Fruit fly (Drosophila melanogaster) whole organism, embryonic: Measurements from ENCODE around the gene CG5793.

Experiments
- Atf6 ChIP-seq: fragments of 200-800 bp; sonication (Bioruptor generic); IDR thresholded peaks from 2 replicates; pipeline ENCODE4 v1.3.6; 2022; ENCODE audit warnings: missing biosample characterization, missing genetic modification characterization
- CG10462 ChIP-seq: fragments of 200-800 bp; sonication (Bioruptor generic); optimal IDR thresholded peaks from 2 replicates; lab custom pipeline; 2016; ENCODE audit warnings: missing biosample characterization, missing genetic modification characterization
- CG10959 ChIP-seq: fragments of 200-800 bp; sonication (Bioruptor generic); IDR thresholded peaks from 2 replicates; pipeline ENCODE4 v1.3.6; 2022; ENCODE audit warnings: missing biosample characterization, missing genetic modification characterization
- CG11695 ChIP-seq: fragments of 200-800 bp; sonication (Bioruptor generic); IDR thresholded peaks from 3 replicates; pipeline ENCODE4 v1.3.6; 2022; ENCODE audit warnings: missing biosample characterization, missing genetic modification characterization
- CG12155 ChIP-seq: fragments of 200-800 bp; sonication (Bioruptor generic); optimal IDR thresholded peaks from 3 replicates; lab custom pipeline; 2016; ENCODE audit warnings: missing biosample characterization, missing genetic modification characterization
- CG14860 ChIP-seq: fragments of 200-800 bp; sonication (Bioruptor generic); IDR thresholded peaks from 3 replicates; pipeline ENCODE4 v1.3.6; 2022; ENCODE audit warnings: missing biosample characterization, missing genetic modification characterization; ENCODE audit not compliant: partially characterized antibody
- CG1832 ChIP-seq: fragments of 200-800 bp; sonication (Bioruptor generic); optimal IDR thresholded peaks from 2 replicates; lab custom pipeline; 2017; ENCODE audit warnings: missing biosample characterization, mild to moderate bottlenecking, missing genetic modification characterization, inconsistent platforms
- CG18619 ChIP-seq: fragments of 200-800 bp; sonication (Bioruptor generic); optimal IDR thresholded peaks from 3 replicates; lab custom pipeline; 2017; ENCODE audit warnings: missing biosample characterization, mild to moderate bottlenecking, missing genetic modification characterization
- CG2116 ChIP-seq: fragments of 200-800 bp; sonication (Bioruptor generic); optimal IDR thresholded peaks from 3 replicates; lab custom pipeline; 2018; ENCODE audit warnings: missing biosample characterization, mild to moderate bottlenecking, missing genetic modification characterization
- CG32532 ChIP-seq: fragments of 200-800 bp; sonication (Bioruptor generic); IDR thresholded peaks from 2 replicates; pipeline ENCODE4 v1.3.6; 2022; ENCODE audit warnings: missing biosample characterization, missing genetic modification characterization
- CG33557 ChIP-seq: fragments of 200-800 bp; sonication (Bioruptor generic); optimal IDR thresholded peaks from 2 replicates; lab custom pipeline; 2019; ENCODE audit warnings: missing biosample characterization, mild to moderate bottlenecking, missing genetic modification characterization, moderate library complexity
- CG3995 ChIP-seq: fragments of 200-800 bp; sonication (Bioruptor generic); optimal IDR thresholded peaks from 3 replicates; lab custom pipeline; 2016; ENCODE audit warnings: missing biosample characterization, missing genetic modification characterization
- CG4404 ChIP-seq: fragments of 200-800 bp; sonication (Bioruptor generic); IDR thresholded peaks from 2 replicates; pipeline ENCODE4 v1.3.6; 2022; ENCODE audit warnings: missing biosample characterization, missing genetic modification characterization
- CG7372 ChIP-seq: fragments of 200-800 bp; sonication (Bioruptor generic); IDR thresholded peaks from 2 replicates; pipeline ENCODE4 v1.3.6; 2022; ENCODE audit warnings: missing biosample characterization, missing genetic modification characterization
- CG8359 ChIP-seq: fragments of 200-800 bp; sonication (Bioruptor generic); optimal IDR thresholded peaks from 2 replicates; lab custom pipeline; 2017; ENCODE audit warnings: missing biosample characterization, mild to moderate bottlenecking, missing genetic modification characterization, borderline replicate concordance
- CG8924 ChIP-seq: fragments of 200-800 bp; optimal IDR thresholded peaks from 3 replicates; lab custom pipeline; 2019; ENCODE audit warnings: missing biosample characterization, mild to moderate bottlenecking, missing genetic modification characterization, moderate library complexity
- CG9609 ChIP-seq: fragments of 200-800 bp; sonication (Bioruptor generic); optimal IDR thresholded peaks from 3 replicates; lab custom pipeline; 2016; ENCODE audit warnings: missing biosample characterization, missing genetic modification characterization
- Chrac-16 ChIP-seq: fragments of 200-800 bp; sonication (Bioruptor generic); optimal IDR thresholded peaks from 3 replicates; lab custom pipeline; 2016; ENCODE audit warnings: missing biosample characterization, missing genetic modification characterization
- Dfd ChIP-seq, 2 experiments: fragments of >200 bp; optimal IDR thresholded peaks; 2 replicates each; lab custom pipeline; 2017; ENCODE audit warnings: missing biosample characterization in 2 of 2, missing genetic modification characterization in 2 of 2
- Ets65A ChIP-seq: fragments of 200-800 bp; sonication (Bioruptor generic); peaks from one replicate; lab custom pipeline; 2016; ENCODE audit warnings: missing biosample characterization, missing genetic modification characterization
- Ets97D ChIP-seq: fragments of 200-800 bp; sonication (Bioruptor generic); optimal IDR thresholded peaks from 3 replicates; lab custom pipeline; 2016; ENCODE audit warnings: missing biosample characterization, missing genetic modification characterization
- H2.0 ChIP-seq: fragments of 200-800 bp; sonication (Bioruptor generic); IDR thresholded peaks from 2 replicates; pipeline ENCODE4 v1.3.6; 2022; ENCODE audit warnings: missing biosample characterization, missing genetic modification characterization
- HLH3B ChIP-seq: fragments of 200-800 bp; sonication (Bioruptor generic); IDR thresholded peaks from 2 replicates; pipeline ENCODE4 v1.3.6; 2022; ENCODE audit warnings: missing biosample characterization, missing genetic modification characterization
- Hmx ChIP-seq: fragments of 200-800 bp; sonication (Bioruptor generic); optimal IDR thresholded peaks from 2 replicates; lab custom pipeline; 2016; ENCODE audit warnings: missing biosample characterization, missing genetic modification characterization
- Jarid2 ChIP-seq: fragments of 200-800 bp; sonication (Bioruptor generic); optimal IDR thresholded peaks from 3 replicates; lab custom pipeline; 2017; ENCODE audit warnings: mild to moderate bottlenecking, missing biosample characterization, missing genetic modification reagents, missing genetic modification characterization
- Meics ChIP-seq: fragments of 200-800 bp; sonication (Bioruptor generic); optimal IDR thresholded peaks from 2 replicates; lab custom pipeline; 2017; ENCODE audit warnings: missing biosample characterization, mild to moderate bottlenecking, missing genetic modification characterization
- Mrtf ChIP-seq: fragments of 200-800 bp; sonication (Bioruptor generic); IDR thresholded peaks from 3 replicates; pipeline ENCODE4 v1.3.6; 2022; ENCODE audit warnings: missing biosample characterization, missing genetic modification characterization
- NK7.1 ChIP-seq: fragments of 200-800 bp; sonication (Bioruptor generic); optimal IDR thresholded peaks from 3 replicates; lab custom pipeline; 2016; ENCODE audit warnings: missing biosample characterization, missing genetic modification characterization
- Pdp1 ChIP-seq, 2 experiments: fragments of 200-800 bp; sonication (Bioruptor generic); optimal IDR thresholded peaks; 3 replicates each; lab custom pipeline; 2016; ENCODE audit warnings: missing biosample characterization in 2 of 2, missing genetic modification characterization in 2 of 2, mild to moderate bottlenecking in 1 of 2, moderate library complexity in 1 of 2
- Rfx ChIP-seq: fragments of 200-800 bp; sonication (Bioruptor generic); IDR thresholded peaks from 2 replicates; pipeline ENCODE4 v1.3.6; 2022; ENCODE audit warnings: missing biosample characterization, missing genetic modification characterization
- Sry-δ ChIP-seq: fragments of 200-800 bp; sonication (Bioruptor generic); optimal IDR thresholded peaks from 2 replicates; lab custom pipeline; 2016; ENCODE audit warnings: missing biosample characterization, missing genetic modification characterization
- Trl ChIP-seq, 3 experiments: fragments of >200 bp in 2 of 3; fragments of 200-800 bp in 1 of 3; sonication (Bioruptor generic) in 1 of 3; optimal IDR thresholded peaks; 2 replicates in 1 of 3; 3 replicates in 2 of 3; lab custom pipeline; 2016 to 2017; ENCODE audit warnings: missing biosample characterization in 1 of 3, missing genetic modification characterization in 1 of 3
- bab2 ChIP-seq: fragments of 200-800 bp; sonication (Bioruptor generic); optimal IDR thresholded peaks from 2 replicates; lab custom pipeline; 2016; ENCODE audit warnings: missing biosample characterization, missing genetic modification characterization
- bsh ChIP-seq, 2 experiments: fragments of 200-800 bp; sonication (Bioruptor generic); optimal IDR thresholded peaks; 2 replicates each; lab custom pipeline; 2017 to 2018; ENCODE audit warnings: mild to moderate bottlenecking in 2 of 2, missing biosample characterization in 2 of 2, missing genetic modification characterization in 2 of 2, moderate library complexity in 1 of 2
- cad ChIP-seq: fragments of >200 bp; optimal IDR thresholded peaks from 2 replicates; lab custom pipeline; 2017; ENCODE audit warnings: missing biosample characterization, missing genetic modification characterization
- corto ChIP-seq: fragments of 200-800 bp; sonication (Bioruptor generic); optimal IDR thresholded peaks from 2 replicates; lab custom pipeline; 2016; ENCODE audit warnings: missing biosample characterization, mild to moderate bottlenecking, missing genetic modification characterization, moderate library complexity
- da ChIP-seq: fragments of 200-800 bp; sonication (Bioruptor generic); optimal IDR thresholded peaks from 2 replicates; lab custom pipeline; 2016; ENCODE audit warnings: missing biosample characterization, missing genetic modification characterization
- emc ChIP-seq: fragments of 200-800 bp; sonication (Bioruptor generic); optimal IDR thresholded peaks from 2 replicates; lab custom pipeline; 2016; ENCODE audit warnings: missing biosample characterization, missing genetic modification characterization
- grau ChIP-seq: fragments of 200-800 bp; optimal IDR thresholded peaks from 3 replicates; lab custom pipeline; 2019; ENCODE audit warnings: missing biosample characterization, mild to moderate bottlenecking, missing genetic modification characterization, moderate library complexity
- hb ChIP-seq: fragments of 200-800 bp; sonication (Bioruptor generic); IDR thresholded peaks from 3 replicates; pipeline ENCODE4 v1.3.6; 2022; ENCODE audit warnings: missing biosample characterization, missing genetic modification characterization; ENCODE audit not compliant: partially characterized antibody
- lola ChIP-seq, 3 experiments: fragments of >200 bp in 2 of 3; fragments of 200-800 bp in 1 of 3; sonication (Bioruptor generic) in 1 of 3; optimal IDR thresholded peaks; 2 replicates each; lab custom pipeline; 2017 to 2019; ENCODE audit warnings: missing biosample characterization in 3 of 3, missing genetic modification characterization in 3 of 3, mild to moderate bottlenecking in 1 of 3, moderate library complexity in 1 of 3
- phol ChIP-seq: fragments of 200-800 bp; sonication (Bioruptor generic); optimal IDR thresholded peaks from 3 replicates; lab custom pipeline; 2018; ENCODE audit warnings: missing biosample characterization, mild to moderate bottlenecking, missing genetic modification characterization, moderate library complexity
- salm ChIP-seq: fragments of 200-800 bp; sonication (Bioruptor generic); optimal IDR thresholded peaks from 2 replicates; lab custom pipeline; 2018; ENCODE audit warnings: missing biosample characterization, mild to moderate bottlenecking, missing genetic modification characterization
- slou ChIP-seq: fragments of 200-800 bp; sonication (Bioruptor generic); optimal IDR thresholded peaks from 3 replicates; lab custom pipeline; 2016; ENCODE audit warnings: missing biosample characterization, missing genetic modification characterization
- so ChIP-seq: fragments of 200-800 bp; sonication (Bioruptor generic); IDR thresholded peaks from 3 replicates; pipeline ENCODE4 v1.3.6; 2022; ENCODE audit warnings: missing biosample characterization, missing genetic modification characterization
- stwl ChIP-seq: fragments of 200-800 bp; sonication (Bioruptor generic); optimal IDR thresholded peaks from 3 replicates; lab custom pipeline; 2018; ENCODE audit warnings: missing biosample characterization, mild to moderate bottlenecking, missing genetic modification characterization, moderate library complexity
- trem ChIP-seq: fragments of 200-800 bp; optimal IDR thresholded peaks from 3 replicates; lab custom pipeline; 2019; ENCODE audit warnings: missing biosample characterization, mild to moderate bottlenecking, missing genetic modification characterization, moderate library complexity
- vfl ChIP-seq: fragments of 200-800 bp; sonication (Bioruptor generic); optimal IDR thresholded peaks from 2 replicates; lab custom pipeline; 2016; ENCODE audit warnings: missing biosample characterization, missing genetic modification characterization
- wor ChIP-seq: fragments of 200-800 bp; sonication (Bioruptor generic); IDR thresholded peaks from 2 replicates; pipeline ENCODE4 v1.3.6; 2022; ENCODE audit warnings: missing biosample characterization, missing genetic modification characterization

Gene CG5793

DNA sequence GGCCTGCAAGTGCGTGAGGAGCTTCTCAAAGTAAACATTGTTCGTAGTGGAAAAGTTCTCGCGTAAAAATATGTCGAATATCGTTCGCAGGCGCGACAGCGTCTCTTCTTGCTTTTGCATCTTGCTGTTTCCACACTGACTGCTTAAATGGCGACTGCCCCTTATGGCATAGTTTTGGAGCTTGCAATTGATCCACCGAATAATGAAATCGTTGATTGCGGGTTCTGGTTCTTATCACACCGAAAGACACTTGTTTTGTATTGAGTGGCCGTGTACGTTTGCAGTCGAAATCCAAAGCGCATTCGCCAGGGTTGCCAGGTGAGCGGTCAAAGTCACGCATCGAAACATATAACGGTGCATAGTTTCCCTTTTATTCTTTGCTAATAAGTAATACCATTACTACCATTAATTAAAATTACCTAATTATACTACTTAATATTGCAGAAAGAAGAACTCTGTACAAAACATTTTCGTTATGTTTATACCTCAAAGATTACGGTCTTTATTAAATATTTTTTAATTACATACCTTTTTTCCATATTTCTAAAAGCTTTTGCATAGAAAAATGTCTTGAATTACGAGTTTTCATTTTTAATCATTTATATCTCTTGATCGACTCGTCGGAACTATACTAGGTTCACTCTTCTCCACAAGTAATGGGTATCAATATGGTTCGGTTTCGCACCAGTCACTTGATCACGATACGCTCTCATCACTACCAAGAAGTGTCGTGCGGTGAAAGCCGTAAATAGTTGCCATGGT is 25.7 kb upstream of the CG5793 start, which contains the start of the genes CG7044 and Tbc1d22 (continued):
- TF ChIP-seq Trl (optimal IDR thresholded peaks at IDR 0.05; lab: Kevin White, UChicago) (no peak), Trl (GFP tag; optimal IDR thresholded peaks at IDR 0.05; lab: Kevin White, UChicago) (no peak), CG33557 (peak; percentile 19), Chrac-16 (GFP tag; lab: Kevin White, UChicago) (peak; percentile 54), CG8924 (tag; lab: Kevin White, UChicago) (peak; percentile 53), phol (tag; lab: Kevin White, UChicago) (peak; percentile 57), Rfx (peak; percentile 44; the same call in 1 of the 2 replicates), slou (GFP tag; lab: Kevin White, UChicago) (peak; percentile 25), vfl (peak; percentile 26), so (GFP tag; lab: Robert Waterston, UW) (no peak), CG1832 (no peak), Atf6 (no peak), wor (GFP tag; lab: Robert Waterston, UW) (peak; percentile 14; the same call in 1 of the 2 replicates), corto (no peak), grau (peak; percentile 59), CG10959 (GFP tag; lab: Robert Waterston, UW) (0 out of 2 replicates have a peak, but pooled peaks have one; percentile 10), Mrtf (no peak; the same call in 2 of the 3 replicates), CG4404 (GFP tag; lab: Robert Waterston, UW) (0 out of 2 replicates have a peak, but pooled peaks have one; percentile 19), Pdp1 (GFP tag; optimal IDR thresholded peaks at IDR 0.05; lab: Kevin White, UChicago) (peak; percentile 13 to 33), hb (no peak), Dfd (GFP tag; optimal IDR thresholded peaks at IDR 0.05; lab: Kevin White, UChicago) (no peak), H2.0 (GFP tag; lab: Robert Waterston, UW) (peak; percentile 30; the same call in 1 of the 2 replicates), CG10462 (GFP tag; lab: Kevin White, UChicago) (peak; percentile 1), bab2 (peak; percentile 26), salm (tag; lab: Kevin White, UChicago) (no peak), CG7372 (GFP tag; lab: Robert Waterston, UW) (no peak), cad (no peak), CG14860 (peak; percentile 47; the same call in 1 of the 3 replicates), NK7.1 (GFP tag; lab: Kevin White, UChicago) (peak; percentile 3), CG9609 (GFP tag; lab: Kevin White, UChicago) (peak; percentile 47), trem (peak; percentile 12), CG11695 (GFP tag; lab: Robert Waterston, UW) (no peak), CG2116 (GFP tag; lab: Kevin White, UChicago) (peak; percentile 29), stwl (tag; lab: Kevin White, UChicago) (peak; percentile 37), Ets65A (GFP tag; lab: Kevin White, UChicago) (peak; percentile 60), CG18619 (peak; percentile 43), Sry-δ (GFP tag; lab: Kevin White, UChicago) (peak; percentile 59), CG12155 (GFP tag; lab: Kevin White, UChicago) (peak; percentile 62), bsh (GFP tag; optimal IDR thresholded peaks at IDR 0.05; lab: Kevin White, UChicago) (peak in 1 of 2 experiments; percentile 15), Jarid2 (GFP tag; lab: Kevin White, UChicago) (no peak), HLH3B (no peak; the same call in 1 of the 2 replicates), lola (GFP tag; optimal IDR thresholded peaks at IDR 0.05; lab: Kevin White, UChicago) (peak in 1 of 3 experiments; percentile 72), da (GFP tag; lab: Kevin White, UChicago) (no peak), Ets97D (peak; percentile 13), Hmx (no peak), CG8359 (GFP tag; lab: Kevin White, UChicago) (no peak), emc (no peak), Meics (GFP tag; lab: Kevin White, UChicago) (peak; percentile 45), CG32532 (GFP tag; lab: Robert Waterston, UW) (peak; percentile 38), CG3995 (GFP tag; lab: Kevin White, UChicago) (peak; percentile 96)
